Worm (Caenorhabditis elegans) whole organism, L1 larva: Measurements from ENCODE around the gene F14F3.5.
A peak's percentile ranks its signal among the peaks of the same experiment; 100 is the strongest.

ENCODE experiments used
- C16A3.4 ChIP-seq: fragments of 150-350 bp; optimal IDR thresholded peaks from 2 replicates; lab custom pipeline; 2014; ENCODE audit warnings: missing biosample characterization, missing genetic modification characterization
- aha-1 ChIP-seq: fragments of 150-350 bp; optimal IDR thresholded peaks from 2 replicates; lab custom pipeline; 2014; ENCODE audit warnings: missing biosample characterization, missing genetic modification characterization
- alr-1 ChIP-seq: fragments of 200-800 bp; sonication (Bioruptor generic); optimal IDR thresholded peaks from 2 replicates; lab custom pipeline; 2018; ENCODE audit warnings: borderline replicate concordance, mild to moderate bottlenecking, missing genetic modification characterization, missing compliant biosample characterization
- ama-1 ChIP-seq: fragments of 150-350 bp; optimal IDR thresholded peaks from 2 replicates; lab custom pipeline; 2014
- ceh-8 ChIP-seq: fragments of 200-800 bp; sonication (Bioruptor generic); optimal IDR thresholded peaks from 2 replicates; lab custom pipeline; 2018; ENCODE audit warnings: mild to moderate bottlenecking, missing genetic modification characterization, moderate library complexity, missing compliant biosample characterization
- ceh-82 ChIP-seq, 3 experiments: fragments of 150-350 bp in 1 of 3; sonication (generic microtip) in 2 of 3; optimal IDR thresholded peaks; 2 replicates each; lab custom pipeline; 2014 to 2017; ENCODE audit warnings: missing biosample characterization in 3 of 3, missing genetic modification characterization in 3 of 3
- dpl-1 ChIP-seq, 3 experiments: fragments of 150-350 bp in 2 of 3; sonication (generic microtip) in 1 of 3; optimal IDR thresholded peaks; 2 replicates each; lab custom pipeline; 2014 to 2017; ENCODE audit warnings: missing biosample characterization in 3 of 3, missing genetic modification characterization in 3 of 3, missing genetic modification reagents in 3 of 3
- dsc-1 ChIP-seq: sonication (generic microtip); optimal IDR thresholded peaks from 2 replicates; lab custom pipeline; 2016; ENCODE audit warnings: mild to moderate bottlenecking, missing genetic modification characterization, missing compliant biosample characterization
- efl-1 ChIP-seq, 4 experiments: fragments of 150-350 bp; optimal IDR thresholded peaks in 3 of 4; peaks in 1 of 4; 1 replicate in 1 of 4; 2 replicates in 3 of 4; lab custom pipeline; 2014; ENCODE audit warnings: missing biosample characterization in 2 of 4, missing genetic modification characterization in 2 of 4, missing genetic modification reagents in 2 of 4
- efl-3 ChIP-seq: fragments of 200-800 bp; sonication (Bioruptor generic); optimal IDR thresholded peaks from 2 replicates; lab custom pipeline; 2018; ENCODE audit warnings: mild to moderate bottlenecking, missing genetic modification characterization, missing compliant biosample characterization
- elt-2 ChIP-seq: sonication (generic microtip); optimal IDR thresholded peaks from 2 replicates; lab custom pipeline; 2016; ENCODE audit warnings: missing genetic modification characterization, mild to moderate bottlenecking, inconsistent platforms, missing compliant biosample characterization, missing genetic modification reagents
- elt-3 ChIP-seq, 6 experiments: fragments of 150-350 bp in 1 of 6; sonication (generic microtip); optimal IDR thresholded peaks; 2 replicates each; lab custom pipeline; 2017 to 2018; ENCODE audit warnings: missing biosample characterization in 6 of 6, missing genetic modification characterization in 6 of 6, inconsistent platforms in 1 of 6
- ets-5 ChIP-seq: fragments of 200-800 bp; sonication (Bioruptor generic); IDR thresholded peaks from 2 replicates; pipeline ENCODE4 v1.3.6; 2022; ENCODE audit warnings: missing genetic modification characterization, missing compliant biosample characterization
- fkh-10 ChIP-seq: sonication (generic microtip); optimal IDR thresholded peaks from 2 replicates; lab custom pipeline; 2017; ENCODE audit warnings: missing biosample characterization, missing genetic modification reagents, missing genetic modification characterization
- fkh-4 ChIP-seq: sonication (generic microtip); optimal IDR thresholded peaks from 2 replicates; lab custom pipeline; 2016; ENCODE audit warnings: missing compliant biosample characterization, missing genetic modification characterization, borderline replicate concordance
- fos-1 ChIP-seq: fragments of 150-350 bp; optimal IDR thresholded peaks from 2 replicates; lab custom pipeline; 2014; ENCODE audit warnings: missing biosample characterization, missing genetic modification characterization
- hlh-4 ChIP-seq: sonication (generic microtip); optimal IDR thresholded peaks from 2 replicates; lab custom pipeline; 2016; ENCODE audit warnings: mild to moderate bottlenecking, missing genetic modification characterization, missing compliant biosample characterization
- irx-1 ChIP-seq: sonication (generic microtip); optimal IDR thresholded peaks from 2 replicates; lab custom pipeline; 2016; ENCODE audit warnings: missing genetic modification characterization, missing compliant biosample characterization
- jun-1 ChIP-seq: fragments of 150-350 bp; optimal IDR thresholded peaks from 2 replicates; lab custom pipeline; 2014; ENCODE audit warnings: missing biosample characterization, missing genetic modification reagents, missing genetic modification characterization
- lin-15B ChIP-seq: fragments of 150-350 bp; sonication (generic microtip); optimal IDR thresholded peaks from 3 replicates; lab custom pipeline; 2014; ENCODE audit warnings: missing biosample characterization, missing genetic modification characterization
- lir-3 ChIP-seq: sonication (generic microtip); optimal IDR thresholded peaks from 2 replicates; lab custom pipeline; 2016; ENCODE audit warnings: mild to moderate bottlenecking, missing genetic modification characterization, moderate library complexity, missing compliant biosample characterization; ENCODE audit not compliant: poor library complexity
- lsy-2 ChIP-seq, 2 experiments: fragments of 150-350 bp; optimal IDR thresholded peaks; 2 replicates each; lab custom pipeline; 2014; ENCODE audit warnings: missing biosample characterization in 2 of 2, missing genetic modification characterization in 2 of 2
- mdl-1 ChIP-seq, 2 experiments: fragments of 150-350 bp; optimal IDR thresholded peaks; 2 replicates each; lab custom pipeline; 2014 to 2017; ENCODE audit warnings: missing biosample characterization in 2 of 2, missing genetic modification characterization in 2 of 2, inconsistent platforms in 1 of 2
- mef-2 ChIP-seq: fragments of 150-350 bp; optimal IDR thresholded peaks from 2 replicates; lab custom pipeline; 2014; ENCODE audit warnings: missing biosample characterization, missing genetic modification characterization
- nhr-11 ChIP-seq: fragments of 150-350 bp; optimal IDR thresholded peaks from 2 replicates; lab custom pipeline; 2014; ENCODE audit warnings: missing biosample characterization, missing genetic modification characterization
- nhr-19 ChIP-seq: fragments of 200-800 bp; sonication (Bioruptor generic); conservative IDR thresholded peaks from 2 replicates; pipeline ENCODE4 v1.3.6; 2022; ENCODE audit warnings: missing genetic modification characterization, missing compliant biosample characterization
- nhr-20 ChIP-seq: sonication (generic microtip); optimal IDR thresholded peaks from 2 replicates; lab custom pipeline; 2016; ENCODE audit warnings: mild to moderate bottlenecking, missing genetic modification characterization, missing compliant biosample characterization
- nhr-237 ChIP-seq: fragments of 150-350 bp; optimal IDR thresholded peaks from 2 replicates; lab custom pipeline; 2014; ENCODE audit warnings: missing biosample characterization, missing genetic modification characterization
- nhr-28 ChIP-seq: fragments of 150-350 bp; optimal IDR thresholded peaks from 2 replicates; lab custom pipeline; 2014; ENCODE audit warnings: missing biosample characterization, missing genetic modification characterization
- nhr-47 ChIP-seq: sonication (generic microtip); optimal IDR thresholded peaks from 2 replicates; lab custom pipeline; 2016; ENCODE audit warnings: mild to moderate bottlenecking, missing genetic modification characterization, moderate library complexity, missing compliant biosample characterization
- nhr-71 ChIP-seq: sonication (generic microtip); optimal IDR thresholded peaks from 2 replicates; lab custom pipeline; 2016; ENCODE audit warnings: mild to moderate bottlenecking, missing genetic modification characterization, moderate library complexity, missing compliant biosample characterization
- nhr-76 ChIP-seq: sonication (generic microtip); optimal IDR thresholded peaks from 2 replicates; lab custom pipeline; 2017; ENCODE audit warnings: missing biosample characterization, missing genetic modification characterization
- nhr-77 ChIP-seq: fragments of 150-350 bp; optimal IDR thresholded peaks from 2 replicates; lab custom pipeline; 2014; ENCODE audit warnings: missing biosample characterization, missing genetic modification characterization
- nhr-84 ChIP-seq: sonication (generic microtip); optimal IDR thresholded peaks from 2 replicates; lab custom pipeline; 2017; ENCODE audit warnings: missing biosample characterization, missing genetic modification characterization
- nhr-85 ChIP-seq: sonication (generic microtip); peaks from one replicate; lab custom pipeline; 2016; ENCODE audit warnings: missing genetic modification characterization, inconsistent platforms, missing compliant biosample characterization
- pag-3 ChIP-seq: sonication (generic microtip); optimal IDR thresholded peaks from 2 replicates; lab custom pipeline; 2017; ENCODE audit warnings: missing genetic modification characterization, mild to moderate bottlenecking, missing compliant biosample characterization, antibody characterized with exemption, borderline replicate concordance; ENCODE audit not compliant: insufficient read depth
- pax-3 ChIP-seq: fragments of 200-800 bp; sonication (Bioruptor generic); optimal IDR thresholded peaks from 2 replicates; lab custom pipeline; 2018; ENCODE audit warnings: mild to moderate bottlenecking, missing genetic modification characterization, moderate library complexity, missing compliant biosample characterization
- pqm-1 ChIP-seq: sonication (generic microtip); optimal IDR thresholded peaks from 3 replicates; lab custom pipeline; 2017; ENCODE audit warnings: missing biosample characterization, missing genetic modification characterization
- rnt-1 ChIP-seq: sonication (generic microtip); optimal IDR thresholded peaks from 2 replicates; lab custom pipeline; 2016; ENCODE audit warnings: mild to moderate bottlenecking, missing genetic modification characterization, moderate library complexity, missing compliant biosample characterization
- snu-23 ChIP-seq: sonication (generic microtip); optimal IDR thresholded peaks from 2 replicates; lab custom pipeline; 2016; ENCODE audit warnings: missing genetic modification characterization, missing compliant biosample characterization
- sox-4 ChIP-seq: sonication (generic microtip); optimal IDR thresholded peaks from 2 replicates; lab custom pipeline; 2016; ENCODE audit warnings: missing genetic modification characterization, missing compliant biosample characterization
- sptf-1 ChIP-seq: fragments of 150-350 bp; optimal IDR thresholded peaks from 2 replicates; lab custom pipeline; 2014; ENCODE audit warnings: missing biosample characterization, missing genetic modification characterization
- swsn-7 ChIP-seq: sonication (generic microtip); optimal IDR thresholded peaks from 2 replicates; lab custom pipeline; 2016; ENCODE audit warnings: missing genetic modification characterization, missing compliant biosample characterization
- unc-130 ChIP-seq: fragments of 150-350 bp; optimal IDR thresholded peaks from 2 replicates; lab custom pipeline; 2017; ENCODE audit warnings: missing biosample characterization, missing genetic modification characterization, inconsistent platforms
- unc-30 ChIP-seq: sonication (generic microtip); optimal IDR thresholded peaks from 2 replicates; lab custom pipeline; 2017; ENCODE audit warnings: missing biosample characterization, missing genetic modification characterization
- vab-15 ChIP-seq: sonication (generic microtip); optimal IDR thresholded peaks from 2 replicates; lab custom pipeline; 2017; ENCODE audit warnings: missing genotype, mild to moderate bottlenecking, missing genetic modification characterization, missing compliant biosample characterization

Gene F14F3.5

DNA sequence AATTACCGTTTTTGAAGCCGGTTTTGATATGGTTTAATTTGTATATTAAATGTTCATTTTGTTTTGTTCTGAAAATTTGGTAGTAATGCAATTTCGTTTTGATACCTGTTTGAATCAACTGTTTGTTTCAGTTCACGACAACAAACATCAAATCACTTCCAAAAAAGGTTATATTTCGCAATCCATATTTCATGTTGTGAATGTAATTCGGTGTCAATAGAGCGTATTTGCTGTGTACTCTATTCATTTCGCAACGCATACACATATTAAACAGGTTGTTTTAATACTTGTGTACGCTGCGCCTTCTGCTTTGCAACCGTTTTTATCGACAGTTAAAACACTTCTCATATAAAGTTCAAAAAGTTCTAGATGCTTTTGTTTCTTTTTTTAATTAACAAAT, 47.4 kb upstream of the F14F3.5 start (continued):
- no peak for TF ChIP-seq fkh-4 (tag; lab: Kevin White, UChicago)
- TF ChIP-seq rnt-1 (tag; lab: Kevin White, UChicago) = no peak
- TF ChIP-seq sptf-1 = no peak
- TF ChIP-seq nhr-85 (tag; lab: Kevin White, UChicago) = peak; percentile 47
- peak; percentile 79 for TF ChIP-seq jun-1 (tag; lab: Kevin White, UChicago)
- no peak for TF ChIP-seq pqm-1 (tag; lab: Kevin White, UChicago)
- peak; percentile 22 to 76 (median 66) for TF ChIP-seq ceh-82 (tag; optimal IDR thresholded peaks at IDR 0.05; lab: Kevin White, UChicago)
- peak; percentile 74 for TF ChIP-seq C16A3.4 (tag; lab: Kevin White, UChicago)
- no peak for TF ChIP-seq dsc-1 (tag; lab: Kevin White, UChicago)
- TF ChIP-seq, all 84 proteins: peak for 35

ce11 chrX:10569185-10569584, 40.2 kb upstream of the F14F3.5 start, which contains the start of gene bet-2:
TSS of gene bet-2 (plus strand) at chrX:10569273.
- TF ChIP-seq ceh-82 (tag; optimal IDR thresholded peaks at IDR 0.05; lab: Kevin White, UChicago) = no peak
- no peak for TF ChIP-seq nhr-77 (tag; lab: Kevin White, UChicago)
- no peak for TF ChIP-seq nhr-11
- TF ChIP-seq pag-3 (tag; lab: Kevin White, UChicago) = no peak
- TF ChIP-seq elt-3 (tag; optimal IDR thresholded peaks at IDR 0.05; lab: Kevin White, UChicago) = no peak
- no peak for TF ChIP-seq pqm-1 (tag; lab: Kevin White, UChicago)
- TF ChIP-seq lin-15B (tag; lab: Kevin White, UChicago) = no peak
- TF ChIP-seq fkh-10 (GFP tag; lab: Kevin White, UChicago) = no peak
- TF ChIP-seq nhr-237 (tag; lab: Kevin White, UChicago) = no peak
- no peak for TF ChIP-seq unc-130 (tag; lab: Kevin White, UChicago)
- TF ChIP-seq mef-2 = no peak

- TF ChIP-seq elt-2 (tag; lab: Kevin White, UChicago) (peak; percentile 67), pag-3 (tag; lab: Kevin White, UChicago) (peak; percentile 89), irx-1 (tag; lab: Kevin White, UChicago) (peak; percentile 87), nhr-28 (no peak), efl-3 (GFP tag; lab: Kevin White, UChicago) (no peak), unc-30 (tag; lab: Kevin White, UChicago) (no peak), efl-1 (optimal IDR thresholded peaks at IDR 0.05; lab: Kevin White, UChicago) (peak; percentile 74 to 85), efl-1 (GFP tag; optimal IDR thresholded peaks at IDR 0.05 in 1 of 2; lab: Kevin White, UChicago) (peak; percentile 51 to 97), mdl-1 (tag; optimal IDR thresholded peaks at IDR 0.05; lab: Kevin White, UChicago) (peak in 1 of 2 experiments; percentile 97), ama-1 (lab: Kevin White, UChicago) (peak; percentile 70), snu-23 (GFP tag; lab: Kevin White, UChicago) (peak; percentile 97), nhr-84 (no peak), C16A3.4 (tag; lab: Kevin White, UChicago) (peak; percentile 87), vab-15 (tag; lab: Kevin White, UChicago) (peak; percentile 53), lin-15B (tag; lab: Kevin White, UChicago) (peak; percentile 72), pax-3 (tag; lab: Kevin White, UChicago) (peak; percentile 63), ceh-8 (GFP tag; lab: Kevin White, UChicago) (peak; percentile 85), lir-3 (peak; percentile 82), nhr-19 (GFP tag; lab: Robert Waterston, UW) (peak; percentile 87), dpl-1 (GFP tag; optimal IDR thresholded peaks at IDR 0.05; lab: Kevin White, UChicago) (peak; percentile 59 to 74 (median 61)), swsn-7 (peak; percentile 99), nhr-47 (tag; lab: Kevin White, UChicago) (peak; percentile 96), sptf-1 (no peak), ets-5 (GFP tag; lab: Robert Waterston, UW) (no peak), nhr-20 (tag; lab: Kevin White, UChicago) (peak; percentile 98), fos-1 (tag; lab: Kevin White, UChicago) (peak; percentile 56), hlh-4 (no peak), sox-4 (peak; percentile 70), alr-1 (tag; lab: Kevin White, UChicago) (no peak), nhr-76 (tag; lab: Kevin White, UChicago) (no peak), nhr-71 (tag; lab: Kevin White, UChicago) (peak; percentile 99), elt-3 (tag; optimal IDR thresholded peaks at IDR 0.05; lab: Kevin White, UChicago) (peak in 2 of 6 experiments; percentile 33 to 91), aha-1 (peak; percentile 28), lsy-2 (tag; optimal IDR thresholded peaks at IDR 0.05; lab: Kevin White, UChicago) (peak; percentile 89 to 90)
Observed at ce11 chrX:10568385-10569149, 39.5 kb upstream of the F14F3.5 start.
